Fruit fly (Drosophila melanogaster) whole organism, larva: ENCODE measurements around the gene kipf.
A peak's percentile ranks its signal among the peaks of the same experiment; 100 is the strongest.

ENCODE experiments used
- noc ChIP-seq: fragments of 200-800 bp; sonication (Bioruptor generic); optimal IDR thresholded peaks from 3 replicates; lab custom pipeline; 2019; ENCODE audit warnings: missing biosample characterization, mild to moderate bottlenecking, missing genetic modification characterization, moderate library complexity

Gene kipf

DNA sequence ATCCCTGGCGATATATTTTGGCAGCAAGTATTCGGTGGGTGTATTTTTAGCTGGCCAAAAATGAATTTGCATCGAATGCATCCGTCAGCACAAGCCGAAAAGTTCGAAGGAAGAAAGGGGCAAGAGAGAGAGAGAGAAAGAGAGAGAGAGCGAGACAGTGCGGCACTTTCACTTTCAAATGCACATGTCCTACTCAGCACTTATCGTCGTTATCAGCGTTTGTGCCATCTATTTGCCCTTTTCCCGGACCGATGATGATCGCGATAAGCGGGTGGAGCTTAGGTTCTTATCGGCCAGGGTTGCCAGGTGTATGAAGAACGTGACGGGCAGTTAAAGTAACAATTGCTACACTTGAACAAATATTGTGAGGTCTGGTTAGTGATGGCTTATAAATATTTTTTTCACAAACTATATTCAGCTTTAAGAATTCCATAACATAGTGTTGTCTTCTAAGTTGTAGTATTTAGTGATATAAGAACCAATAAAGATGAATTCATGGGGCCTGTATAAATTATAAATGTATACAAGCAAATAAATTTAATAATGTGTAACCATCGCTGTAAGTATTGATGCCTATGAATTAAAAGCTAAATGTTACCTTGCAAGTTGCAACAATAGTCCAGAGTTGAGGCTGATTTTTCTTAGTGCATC, 31.2 kb downstream of the kipf start:
- TF ChIP-seq noc (tag; lab: Kevin White, UChicago) = no peak

DNA sequence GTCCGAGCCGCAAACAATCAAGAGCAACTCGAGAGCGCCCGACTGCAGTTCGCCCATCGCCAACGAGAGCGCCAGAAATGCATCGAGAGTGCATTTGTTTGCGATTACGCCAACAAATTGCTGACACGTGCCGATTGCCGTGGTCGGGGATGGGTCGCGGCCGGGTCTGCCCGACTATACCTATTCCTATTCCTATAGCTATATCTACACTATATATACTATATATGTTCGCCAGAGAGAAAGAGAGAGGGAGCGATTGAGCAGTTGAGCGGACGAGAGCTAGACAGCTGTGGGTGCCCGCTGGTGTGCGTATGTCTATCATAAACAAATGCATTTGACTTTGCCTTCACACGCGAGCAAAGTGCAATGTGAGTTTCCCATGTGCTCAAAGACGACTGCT, 33.7 kb downstream of the kipf start:
- no peak for TF ChIP-seq noc (tag; lab: Kevin White, UChicago)

DNA sequence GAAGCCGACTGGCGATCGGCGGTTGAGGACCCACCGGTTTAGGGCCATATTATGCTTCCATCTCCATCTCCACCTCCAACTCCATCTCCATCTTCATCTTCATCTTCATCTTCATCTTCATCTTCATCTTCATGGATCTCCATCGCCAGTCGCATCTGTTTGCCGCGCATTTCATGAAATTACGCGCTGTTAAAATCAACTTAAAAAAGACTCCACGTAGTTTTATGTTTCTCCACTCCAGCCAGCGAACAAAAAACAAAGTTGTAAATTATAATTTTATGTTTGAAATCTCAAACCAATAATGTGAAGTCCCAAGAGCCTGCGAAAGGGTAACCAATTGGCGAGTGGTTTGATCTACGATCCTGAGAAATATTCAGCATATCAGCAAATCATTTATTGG, 36.5 kb downstream of the kipf start:
- TF ChIP-seq noc (tag; lab: Kevin White, UChicago) = no peak

DNA sequence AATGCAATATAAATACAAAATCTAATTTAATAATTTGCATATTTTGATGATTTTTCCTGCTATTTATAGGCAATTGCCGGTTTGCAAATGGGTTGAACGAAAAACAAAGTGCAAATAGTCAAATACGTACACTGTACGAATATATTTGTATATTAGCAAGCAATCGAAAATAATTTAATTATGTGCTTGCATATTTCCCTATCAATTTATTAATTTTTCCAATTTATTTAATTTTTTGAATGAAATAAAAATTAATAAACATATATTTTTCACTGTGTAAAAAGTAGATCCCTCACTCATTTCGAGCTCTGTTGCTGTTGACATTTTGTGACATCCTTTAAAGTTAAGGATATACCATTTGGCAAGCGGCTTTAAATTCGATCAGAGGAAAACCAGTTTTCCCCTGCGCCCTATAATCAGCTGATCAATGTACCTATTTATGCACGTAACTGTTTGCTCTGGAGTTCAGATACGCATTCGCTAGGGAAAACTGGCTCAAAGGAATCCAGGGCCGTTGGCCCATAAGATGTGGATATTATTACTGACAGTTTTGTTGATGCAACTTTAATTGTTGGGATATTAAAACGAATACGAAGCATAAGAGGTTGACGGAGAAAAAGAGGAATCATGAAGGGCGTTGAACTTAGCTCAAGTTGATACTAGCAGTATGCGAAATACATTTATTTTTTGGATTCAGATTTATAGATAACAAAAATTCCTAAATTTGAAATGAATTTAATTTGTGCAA, 39.6 kb downstream of the kipf start:
- no peak for TF ChIP-seq noc (tag; lab: Kevin White, UChicago)

DNA sequence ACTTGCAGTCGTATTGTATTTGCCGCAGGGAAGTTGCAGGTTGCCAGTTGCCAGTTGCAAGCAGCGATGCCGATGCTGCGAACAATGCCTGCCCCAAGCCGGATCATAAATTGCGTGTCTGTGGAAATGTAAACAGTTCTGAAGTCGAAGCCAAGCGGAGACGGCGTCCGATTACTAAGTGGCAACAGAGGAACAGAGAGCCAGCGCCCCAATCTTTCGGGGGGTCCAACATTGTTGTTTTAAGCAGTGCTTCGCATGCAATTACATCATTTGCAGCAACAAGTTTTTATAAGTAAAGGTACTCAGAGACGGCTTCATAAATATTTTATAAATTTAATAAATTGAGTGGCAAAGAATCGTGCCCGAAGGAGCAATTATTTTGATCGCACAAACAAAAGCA, 40.8 kb downstream of the kipf start:
- no peak for TF ChIP-seq noc (tag; lab: Kevin White, UChicago)

DNA sequence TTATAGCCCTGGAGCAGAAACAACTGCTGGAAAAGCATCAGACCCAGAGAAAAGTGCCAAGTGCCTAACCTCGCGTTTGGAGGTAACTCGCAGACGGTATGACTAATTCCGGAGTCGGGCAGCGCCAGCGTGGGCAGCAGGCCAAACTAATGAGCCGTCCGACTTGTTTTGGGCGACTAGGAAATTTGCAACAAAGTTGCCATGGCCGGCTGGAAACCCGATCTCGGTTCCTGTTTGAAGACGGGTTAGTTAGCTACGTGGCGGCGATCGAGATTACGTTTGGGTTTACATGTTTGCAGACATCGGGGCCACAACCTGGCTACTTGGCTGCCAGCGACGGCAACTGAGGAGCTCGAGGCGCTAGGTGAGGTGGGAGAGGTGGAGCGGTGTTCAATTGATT, 43.4 kb downstream of the kipf start:
- no peak for TF ChIP-seq noc (tag; lab: Kevin White, UChicago)

DNA sequence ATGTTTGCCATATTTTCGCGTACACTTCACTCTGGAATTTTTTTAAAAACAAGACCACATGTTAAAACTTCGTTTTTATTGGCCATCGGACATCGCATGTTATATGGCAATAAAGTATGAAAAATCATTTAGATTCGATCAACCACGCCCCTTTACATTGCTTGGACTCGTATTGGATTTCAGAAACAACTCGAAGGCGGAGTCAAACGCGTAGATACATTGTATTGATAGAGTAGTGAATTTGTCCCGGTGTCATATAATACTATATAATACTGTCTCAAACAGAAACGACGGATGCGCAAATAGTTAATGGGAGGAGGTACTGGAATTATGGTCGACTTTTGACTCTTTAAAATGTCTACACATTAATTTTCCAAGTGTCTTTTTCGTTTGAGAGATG, 47.7 kb downstream of the kipf start:
- no peak for TF ChIP-seq noc (tag; lab: Kevin White, UChicago)

DNA sequence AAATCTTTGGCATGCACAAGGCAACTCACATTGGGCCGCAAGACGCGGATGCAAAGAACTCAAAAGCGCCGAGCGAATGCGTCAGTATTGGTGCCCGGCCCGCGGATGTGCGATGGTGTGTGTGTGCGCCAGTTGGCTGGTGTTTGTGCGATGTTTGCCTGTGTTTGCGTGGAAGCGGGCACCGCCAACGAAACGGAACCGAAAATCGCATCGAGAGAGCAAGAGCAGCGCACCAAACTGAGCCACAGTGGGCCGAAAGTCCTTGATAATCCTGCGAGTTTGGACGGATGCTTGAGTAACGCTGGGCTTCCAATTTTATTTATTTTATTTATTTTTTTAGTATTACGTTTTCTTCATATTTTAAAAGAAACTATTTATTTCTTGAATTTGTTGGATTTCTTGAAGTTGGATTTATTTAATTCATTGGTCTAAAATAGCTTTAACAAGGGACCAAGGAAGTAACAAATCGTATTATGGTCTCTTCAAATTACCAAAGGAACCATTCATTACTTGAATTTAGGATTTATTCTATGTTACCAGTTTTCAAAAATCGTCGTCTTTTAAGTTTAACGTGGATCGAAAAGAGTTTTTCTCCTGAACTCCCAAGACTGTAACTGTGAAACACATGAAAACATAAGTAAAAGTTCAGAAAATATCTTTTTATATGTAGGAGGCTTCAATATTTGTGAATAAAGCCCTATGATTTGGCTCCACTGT, 49.3 kb downstream of the kipf start:
- no peak for TF ChIP-seq noc (tag; lab: Kevin White, UChicago)

DNA sequence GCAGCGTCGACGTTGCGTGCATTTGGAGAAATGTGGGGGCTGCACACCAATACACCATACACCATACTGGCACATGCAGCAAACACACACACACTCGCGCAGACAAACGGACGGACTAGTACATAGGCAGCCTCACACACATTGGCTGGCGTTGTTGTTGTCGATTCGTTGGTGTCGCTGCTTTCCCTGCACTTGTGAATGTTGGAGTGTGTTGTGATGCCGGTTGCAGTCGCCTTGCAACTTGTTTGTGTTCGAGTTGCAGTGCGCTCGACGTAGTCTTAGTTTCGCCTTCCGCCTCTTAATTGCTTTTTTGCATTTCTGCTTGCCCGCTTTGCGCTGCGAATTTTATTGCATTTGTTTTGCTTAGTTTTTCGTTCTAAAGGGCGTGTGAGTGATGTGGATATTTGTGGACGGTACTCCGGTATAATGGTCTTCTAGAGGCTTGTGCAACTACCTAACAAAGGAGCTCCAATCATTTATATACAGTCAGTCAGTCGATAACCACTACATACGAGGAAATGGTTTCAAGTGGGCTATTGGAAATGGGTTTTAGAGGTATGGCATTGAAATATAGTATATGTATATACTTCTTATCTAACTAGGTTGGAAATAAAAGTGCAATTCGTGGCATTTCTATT, 50.0 kb downstream of the kipf start:
- TF ChIP-seq noc (tag; lab: Kevin White, UChicago) = no peak

DNA sequence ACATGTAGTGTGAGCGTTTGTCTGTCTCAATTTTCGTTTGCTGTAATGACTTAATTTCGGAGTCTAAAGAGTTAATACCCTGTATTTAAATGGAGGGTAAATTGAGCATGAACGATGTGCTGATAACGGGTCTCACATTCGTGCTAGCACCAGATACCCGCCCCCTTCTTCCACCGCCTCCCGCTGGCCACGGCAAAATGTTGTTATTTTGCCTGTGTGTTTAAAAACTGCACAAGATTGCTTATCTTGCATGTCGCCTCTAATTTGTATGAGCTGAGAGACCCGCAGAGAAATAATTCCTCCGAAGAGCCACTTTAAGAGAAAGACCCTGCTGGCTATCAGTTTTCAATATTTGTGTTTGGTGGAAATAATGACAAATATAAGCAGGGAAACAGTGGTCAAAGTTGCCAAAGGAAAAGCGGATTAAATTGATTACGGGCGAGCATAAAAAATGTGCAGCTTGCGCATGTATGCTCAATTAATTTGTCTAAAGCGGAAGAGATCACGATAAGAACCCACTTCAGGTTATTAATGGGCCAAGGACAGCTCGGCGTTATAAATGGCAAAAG, 51.2 kb downstream of the kipf start:
- peak; percentile 19 for TF ChIP-seq noc (tag; lab: Kevin White, UChicago)
